Worm (Caenorhabditis elegans) whole organism, midembryonic: ENCODE data around the gene rol-8.

ENCODE experiments used
- T22C8.4 ChIP-seq: fragments of 200-800 bp; sonication (Bioruptor generic); IDR thresholded peaks from 2 replicates; pipeline ENCODE4 v1.3.6; 2022; ENCODE audit warnings: missing genetic modification characterization, missing compliant biosample characterization
- med-1 ChIP-seq: sonication (generic microtip); optimal IDR thresholded peaks from 2 replicates; lab custom pipeline; 2017; ENCODE audit warnings: missing genetic modification characterization, mild to moderate bottlenecking, missing compliant biosample characterization, antibody characterized with exemption, missing genetic modification reagents; ENCODE audit not compliant: insufficient read depth
- ztf-23 ChIP-seq: fragments of 200-800 bp; sonication (Bioruptor generic); IDR thresholded peaks from 2 replicates; pipeline ENCODE4 v1.3.6; 2022; ENCODE audit warnings: missing genetic modification reagents, missing genetic modification characterization, missing compliant biosample characterization
- ztf-29 ChIP-seq: fragments of 200-800 bp; sonication (Bioruptor generic); IDR thresholded peaks from 2 replicates; pipeline ENCODE4 v1.3.6; 2022; ENCODE audit warnings: missing genetic modification reagents, missing genetic modification characterization, missing compliant biosample characterization

DNA sequence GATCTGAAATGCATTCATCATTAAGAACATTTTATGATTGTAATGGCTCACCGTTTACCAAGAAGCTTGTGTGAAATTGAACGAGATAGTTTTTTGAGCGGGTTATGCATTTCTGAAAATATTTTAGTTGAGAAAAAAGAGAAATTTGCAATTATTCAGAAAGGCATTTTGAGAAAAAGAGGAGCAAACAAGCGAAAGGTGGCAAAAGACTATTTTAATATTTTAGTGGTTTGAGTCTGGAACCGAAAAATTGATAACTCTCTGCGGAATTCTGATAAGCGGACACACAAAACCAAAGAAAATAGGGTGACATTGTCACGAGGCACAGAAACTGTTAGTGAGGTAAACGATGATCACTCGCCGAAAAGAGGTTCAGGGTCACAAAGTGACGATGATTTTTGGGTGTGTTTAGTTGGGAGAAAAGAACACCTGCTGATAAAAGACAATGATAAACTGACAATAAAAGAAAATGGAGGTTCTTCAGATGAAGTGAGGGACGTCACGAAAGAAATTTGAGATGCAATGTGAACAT is 10.9 kb downstream of the rol-8 start:
- no peak for TF ChIP-seq ztf-23 (GFP tag; lab: Robert Waterston, UW)
- TF ChIP-seq ztf-29 (GFP tag; lab: Robert Waterston, UW): no peak
- no peak for TF ChIP-seq med-1 (GFP tag; lab: Kevin White, UChicago)
- no peak for TF ChIP-seq T22C8.4 (GFP tag; lab: Robert Waterston, UW)
